Fruit fly (Drosophila melanogaster) whole organism, embryonic: ENCODE data around the gene CG32413.

Source experiments
- Adf1 ChIP-seq: fragments of 200-800 bp; sonication (Bioruptor generic); IDR thresholded peaks from 2 replicates; pipeline ENCODE4 v1.3.6; 2022; ENCODE audit warnings: missing biosample characterization, missing genetic modification characterization
- Bgb ChIP-seq: fragments of 200-800 bp; sonication (Bioruptor generic); IDR thresholded peaks from 2 replicates; pipeline ENCODE4 v1.3.6; 2022; ENCODE audit warnings: missing biosample characterization, missing genetic modification characterization; ENCODE audit not compliant: partially characterized antibody
- CG12299 ChIP-seq: fragments of 200-800 bp; sonication (Bioruptor generic); optimal IDR thresholded peaks from 2 replicates; lab custom pipeline; 2018; ENCODE audit warnings: missing biosample characterization, mild to moderate bottlenecking, missing genetic modification characterization
- CG12744 ChIP-seq: fragments of 200-800 bp; sonication (Bioruptor generic); optimal IDR thresholded peaks from 2 replicates; lab custom pipeline; 2016; ENCODE audit warnings: missing biosample characterization, missing genetic modification characterization
- CG13287 ChIP-seq: fragments of 200-800 bp; sonication (Bioruptor generic); IDR thresholded peaks from 2 replicates; pipeline ENCODE4 v1.3.6; 2022; ENCODE audit warnings: missing biosample characterization, missing genetic modification characterization; ENCODE audit not compliant: partially characterized antibody
- CG14050 ChIP-seq: fragments of 200-800 bp; sonication (Bioruptor generic); IDR thresholded peaks from 3 replicates; pipeline ENCODE4 v1.3.6; 2022; ENCODE audit warnings: missing biosample characterization, missing genetic modification characterization
- CG14710 ChIP-seq: fragments of 200-800 bp; sonication (Bioruptor generic); optimal IDR thresholded peaks from 3 replicates; lab custom pipeline; 2019; ENCODE audit warnings: missing biosample characterization, mild to moderate bottlenecking, missing genetic modification characterization, moderate library complexity
- CG15601 ChIP-seq: fragments of 200-800 bp; sonication (Bioruptor generic); optimal IDR thresholded peaks from 3 replicates; lab custom pipeline; 2019; ENCODE audit warnings: missing biosample characterization, mild to moderate bottlenecking, missing genetic modification characterization, moderate library complexity
- CG31365 ChIP-seq: fragments of 200-800 bp; sonication (Bioruptor generic); optimal IDR thresholded peaks from 2 replicates; lab custom pipeline; 2018; ENCODE audit warnings: missing biosample characterization, mild to moderate bottlenecking, missing genetic modification characterization
- CG3163 ChIP-seq: fragments of 200-800 bp; sonication (Bioruptor generic); optimal IDR thresholded peaks from 3 replicates; lab custom pipeline; 2016; ENCODE audit warnings: missing biosample characterization, missing genetic modification characterization
- CG34422 ChIP-seq: fragments of 200-800 bp; sonication (Bioruptor generic); IDR thresholded peaks from 3 replicates; pipeline ENCODE4 v1.3.6; 2022; ENCODE audit warnings: missing biosample characterization, missing genetic modification characterization
- CG42726 ChIP-seq: fragments of 200-800 bp; sonication (Bioruptor generic); IDR thresholded peaks from 2 replicates; pipeline ENCODE4 v1.3.6; 2022; ENCODE audit warnings: missing biosample characterization, missing genetic modification characterization; ENCODE audit not compliant: partially characterized antibody
- CG8290 ChIP-seq, 3 experiments: fragments of 200-800 bp; sonication (Bioruptor generic); optimal IDR thresholded peaks; 2 replicates each; lab custom pipeline; 2016 to 2019; ENCODE audit warnings: missing biosample characterization in 3 of 3, missing genetic modification characterization in 3 of 3, mild to moderate bottlenecking in 2 of 3, moderate library complexity in 1 of 3
- CTCF ChIP-seq: fragments of 200-800 bp; sonication (Bioruptor generic); optimal IDR thresholded peaks from 2 replicates; lab custom pipeline; 2017; ENCODE audit warnings: missing biosample characterization, mild to moderate bottlenecking, missing genetic modification characterization, moderate library complexity
- Dbx ChIP-seq: fragments of 200-800 bp; sonication (Bioruptor generic); IDR thresholded peaks from 3 replicates; pipeline ENCODE4 v1.3.6; 2022; ENCODE audit warnings: missing biosample characterization, missing genetic modification characterization
- Deaf1 ChIP-seq: fragments of 200-800 bp; optimal IDR thresholded peaks from 3 replicates; lab custom pipeline; 2019; ENCODE audit warnings: missing biosample characterization, mild to moderate bottlenecking, missing genetic modification characterization, moderate library complexity
- Doc3 ChIP-seq: fragments of 200-800 bp; sonication (Bioruptor generic); IDR thresholded peaks from 3 replicates; pipeline ENCODE4 v1.3.6; 2022; ENCODE audit warnings: missing biosample characterization, missing genetic modification characterization; ENCODE audit not compliant: partially characterized antibody
- Dref ChIP-seq: fragments of 200-800 bp; sonication (Bioruptor generic); IDR thresholded peaks from 2 replicates; pipeline ENCODE4 v1.3.6; 2022; ENCODE audit warnings: missing biosample characterization, missing genetic modification characterization
- Drgx ChIP-seq: fragments of 200-800 bp; sonication (Bioruptor generic); IDR thresholded peaks from 2 replicates; pipeline ENCODE4 v1.3.6; 2022; ENCODE audit warnings: missing biosample characterization, missing genetic modification characterization
- Jarid2 ChIP-seq: fragments of 200-800 bp; sonication (Bioruptor generic); optimal IDR thresholded peaks from 3 replicates; lab custom pipeline; 2017; ENCODE audit warnings: mild to moderate bottlenecking, missing biosample characterization, missing genetic modification reagents, missing genetic modification characterization
- MBD-R2 ChIP-seq: fragments of 200-800 bp; sonication (Bioruptor generic); IDR thresholded peaks from 2 replicates; pipeline ENCODE4 v1.3.6; 2022; ENCODE audit warnings: missing biosample characterization, missing genetic modification characterization
- Med ChIP-seq: fragments of 200-800 bp; sonication (Bioruptor generic); peaks from one replicate; lab custom pipeline; 2016; ENCODE audit warnings: missing biosample characterization, missing genetic modification characterization, mild to moderate bottlenecking, inconsistent platforms, moderate library complexity
- Nf-YA ChIP-seq: fragments of 200-800 bp; sonication (Bioruptor generic); IDR thresholded peaks from 2 replicates; pipeline ENCODE4 v1.3.6; 2022; ENCODE audit warnings: missing biosample characterization, missing genetic modification characterization
- Rfx ChIP-seq: fragments of 200-800 bp; sonication (Bioruptor generic); IDR thresholded peaks from 2 replicates; pipeline ENCODE4 v1.3.6; 2022; ENCODE audit warnings: missing biosample characterization, missing genetic modification characterization
- Trl ChIP-seq, 3 experiments: fragments of >200 bp in 2 of 3; fragments of 200-800 bp in 1 of 3; sonication (Bioruptor generic) in 1 of 3; optimal IDR thresholded peaks; 2 replicates in 1 of 3; 3 replicates in 2 of 3; lab custom pipeline; 2016 to 2017; ENCODE audit warnings: missing biosample characterization in 1 of 3, missing genetic modification characterization in 1 of 3
- Xbp1 ChIP-seq: fragments of 200-800 bp; sonication (Bioruptor generic); optimal IDR thresholded peaks from 3 replicates; lab custom pipeline; 2016; ENCODE audit warnings: missing biosample characterization, mild to moderate bottlenecking, missing genetic modification characterization
- ase ChIP-seq: fragments of 200-800 bp; sonication (Bioruptor generic); IDR thresholded peaks from 3 replicates; pipeline ENCODE4 v1.3.6; 2022; ENCODE audit warnings: missing biosample characterization, missing genetic modification characterization
- bbx ChIP-seq: fragments of 200-800 bp; sonication (Bioruptor generic); IDR thresholded peaks from 2 replicates; pipeline ENCODE4 v1.3.6; 2022; ENCODE audit warnings: missing biosample characterization, missing genetic modification characterization; ENCODE audit not compliant: partially characterized antibody
- cg ChIP-seq: fragments of 200-800 bp; sonication (Bioruptor generic); optimal IDR thresholded peaks from 3 replicates; lab custom pipeline; 2019; ENCODE audit warnings: missing biosample characterization, mild to moderate bottlenecking, missing genetic modification characterization, moderate library complexity
- chinmo ChIP-seq: fragments of 200-800 bp; sonication (Bioruptor generic); IDR thresholded peaks from 4 replicates; pipeline ENCODE4 v1.3.6; 2022; ENCODE audit warnings: missing biosample characterization, missing genetic modification characterization; ENCODE audit not compliant: partially characterized antibody
- ci ChIP-seq: fragments of 200-800 bp; sonication (Bioruptor generic); IDR thresholded peaks from 3 replicates; pipeline ENCODE4 v1.3.6; 2022; ENCODE audit warnings: missing biosample characterization, missing genetic modification characterization
- crol ChIP-seq: fragments of 200-800 bp; sonication (Bioruptor generic); IDR thresholded peaks from 2 replicates; pipeline ENCODE4 v1.3.6; 2022; ENCODE audit warnings: missing biosample characterization, missing genetic modification characterization
- ewg ChIP-seq: fragments of 200-800 bp; sonication (Bioruptor generic); optimal IDR thresholded peaks from 3 replicates; lab custom pipeline; 2017; ENCODE audit warnings: mild to moderate bottlenecking, missing biosample characterization, missing genetic modification reagents, missing genetic modification characterization
- kay ChIP-seq: fragments of 200-800 bp; sonication (Bioruptor generic); optimal IDR thresholded peaks from 2 replicates; lab custom pipeline; 2016; ENCODE audit warnings: missing biosample characterization, missing genetic modification characterization
- onecut ChIP-seq: fragments of 200-800 bp; sonication (Bioruptor generic); IDR thresholded peaks from 2 replicates; pipeline ENCODE4 v1.3.6; 2022; ENCODE audit warnings: missing biosample characterization, missing genetic modification characterization
- scrt ChIP-seq: fragments of 200-800 bp; sonication (Bioruptor generic); optimal IDR thresholded peaks from 2 replicates; lab custom pipeline; 2018; ENCODE audit warnings: missing biosample characterization, mild to moderate bottlenecking, missing genetic modification characterization, moderate library complexity
- sob ChIP-seq: fragments of 200-800 bp; sonication (Bioruptor generic); IDR thresholded peaks from 2 replicates; pipeline ENCODE4 v1.3.6; 2022; ENCODE audit warnings: missing biosample characterization, missing genetic modification characterization
- sr ChIP-seq: fragments of 200-800 bp; sonication (Bioruptor generic); IDR thresholded peaks from 3 replicates; pipeline ENCODE4 v1.3.6; 2022; ENCODE audit warnings: missing biosample characterization, missing genetic modification characterization
- unc-4 ChIP-seq: fragments of 200-800 bp; sonication (Bioruptor generic); IDR thresholded peaks from 2 replicates; pipeline ENCODE4 v1.3.6; 2022; ENCODE audit warnings: missing biosample characterization, missing genetic modification characterization; ENCODE audit not compliant: partially characterized antibody
- unpg ChIP-seq: fragments of 200-800 bp; sonication (Bioruptor generic); optimal IDR thresholded peaks from 3 replicates; lab custom pipeline; 2018; ENCODE audit warnings: missing biosample characterization, mild to moderate bottlenecking, missing genetic modification characterization, moderate library complexity
- vvl ChIP-seq: fragments of 200-800 bp; sonication (Bioruptor generic); IDR thresholded peaks from 2 replicates; pipeline ENCODE4 v1.3.6; 2022; ENCODE audit warnings: missing biosample characterization, missing genetic modification characterization

Gene CG32413

DNA sequence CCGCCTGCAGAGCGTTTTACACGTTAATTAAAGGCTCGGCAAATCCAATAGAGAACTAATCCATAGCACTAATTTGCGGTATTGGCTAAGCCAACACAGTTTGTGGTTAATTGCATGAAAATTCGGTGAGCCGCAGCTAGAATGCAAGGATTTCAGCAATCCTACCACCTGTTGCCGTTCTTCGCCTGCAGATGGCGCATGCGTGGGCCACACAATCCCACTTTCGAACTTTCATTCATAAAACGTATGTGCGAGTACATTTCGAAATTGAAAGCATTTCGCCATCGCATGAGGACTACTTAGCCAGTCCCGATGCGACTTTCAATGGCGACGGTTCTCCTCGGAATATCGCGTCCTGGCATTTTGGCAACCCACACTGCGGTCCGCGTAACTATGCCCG, 3.2 kb upstream of the CG32413 start, which contains the start of gene CG13288:
TSS of gene CG13288 (plus strand) at position 305 of the 400 bp plus-strand sequence.
- TF ChIP-seq CG15601 (tag; lab: Kevin White, UChicago) = peak; percentile 46
- TF ChIP-seq scrt = peak; percentile 91
- peak; percentile 61 for TF ChIP-seq ewg
- no peak for TF ChIP-seq CG14050 (GFP tag; lab: Robert Waterston, UW)
- no peak for TF ChIP-seq Xbp1 (GFP tag; lab: Kevin White, UChicago)
- TF ChIP-seq CTCF (GFP tag; lab: Kevin White, UChicago) = peak; percentile 72

DNA sequence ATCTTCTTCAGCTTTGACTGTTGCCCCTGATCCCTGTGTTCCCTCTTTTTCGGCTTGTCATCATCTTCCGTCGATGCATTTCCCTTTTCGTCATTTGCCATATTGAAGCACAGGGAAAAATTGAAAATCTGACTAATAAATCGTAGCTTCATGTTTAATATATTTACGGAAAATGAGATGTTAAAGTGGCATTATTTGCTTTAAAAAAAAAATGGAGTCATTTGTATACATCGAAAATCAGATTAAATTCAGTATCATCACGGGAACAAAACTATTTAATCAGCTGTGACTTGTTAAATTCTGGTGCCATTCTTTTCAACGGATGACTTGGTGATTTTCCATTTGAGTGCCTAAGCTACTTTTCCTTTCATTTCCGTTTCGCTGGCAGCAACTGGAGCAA, 2.7 kb upstream of the CG32413 start, which contains the start of gene CG10486:
TSS of gene CG10486 (minus strand) at position 101 of the 400 bp plus-strand sequence.
- TF ChIP-seq MBD-R2 (GFP tag; lab: Robert Waterston, UW) = no peak
- TF ChIP-seq, all 482 proteins: peak for 0

DNA sequence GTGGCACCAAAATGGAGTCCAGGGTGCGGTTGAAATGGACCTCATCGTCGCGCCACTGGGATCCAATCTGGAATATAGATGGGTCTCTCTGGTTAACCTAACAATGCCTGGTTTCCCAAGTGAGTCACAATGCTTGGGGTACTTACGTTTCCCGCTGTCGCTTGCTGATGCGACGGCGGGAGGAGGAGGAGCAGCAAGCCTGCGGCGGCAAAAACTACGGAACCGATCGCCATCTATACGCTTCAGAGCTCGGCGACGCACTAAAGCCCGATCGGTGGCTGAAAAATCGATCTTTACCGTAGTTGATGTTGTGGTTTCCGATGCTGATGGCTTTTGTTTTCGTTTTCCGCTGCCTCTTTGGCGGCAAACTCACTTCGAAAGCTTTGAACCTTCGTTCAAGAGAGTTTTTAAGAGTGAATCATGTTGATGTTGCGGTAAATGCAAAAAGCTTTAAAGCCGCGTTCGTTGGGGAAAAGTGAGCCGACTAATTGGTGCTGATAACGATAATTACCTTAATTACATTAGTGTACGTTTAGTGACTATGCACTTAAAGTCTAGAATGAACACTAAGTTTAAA, 1.6 kb downstream of the CG32413 start, which contains the start of gene QC:
TSS of gene QC (minus strand) at position 268 of the 577 bp plus-strand sequence.
- TF ChIP-seq Bgb (GFP tag; lab: Robert Waterston, UW) (peak; percentile 15; the same call in 1 of the 2 replicates), kay (peak; percentile 44), Dref (GFP tag; lab: Robert Waterston, UW) (0 out of 2 replicates have a peak, but pooled peaks have one; percentile 28), CG3163 (GFP tag; lab: Kevin White, UChicago) (peak; percentile 92), Rfx (GFP tag; lab: Robert Waterston, UW) (0 out of 2 replicates have a peak, but pooled peaks have one; percentile 11), Med (GFP tag; lab: Kevin White, UChicago) (peak; percentile 43), Dbx (GFP tag; lab: Robert Waterston, UW) (0 out of 3 replicates have a peak, but pooled peaks have one; percentile 23), cg (GFP tag; lab: Kevin White, UChicago) (no peak), chinmo (peak; percentile 83; the same call in 2 of the 4 replicates), unpg (GFP tag; lab: Kevin White, UChicago) (no peak), crol (GFP tag; lab: Robert Waterston, UW) (peak; percentile 79), CG8290 (GFP tag; optimal IDR thresholded peaks at IDR 0.05; lab: Kevin White, UChicago) (no peak), CG8290 (tag; optimal IDR thresholded peaks at IDR 0.05; lab: Kevin White, UChicago) (no peak), CG31365 (tag; lab: Kevin White, UChicago) (no peak), Drgx (GFP tag; lab: Robert Waterston, UW) (peak; percentile 29; the same call in 1 of the 2 replicates), CG12744 (no peak), Adf1 (peak; percentile 49), Nf-YA (GFP tag; lab: Robert Waterston, UW) (peak; percentile 29; the same call in 1 of the 2 replicates), Trl (optimal IDR thresholded peaks at IDR 0.05; lab: Kevin White, UChicago) (peak in 1 of 2 experiments; percentile 25), Trl (GFP tag; optimal IDR thresholded peaks at IDR 0.05; lab: Kevin White, UChicago) (no peak), CG42726 (GFP tag; lab: Robert Waterston, UW) (0 out of 2 replicates have a peak, but pooled peaks have one; percentile 9), bbx (GFP tag; lab: Robert Waterston, UW) (no peak), CG14710 (no peak), ase (GFP tag; lab: Robert Waterston, UW) (0 out of 3 replicates have a peak, but pooled peaks have one; percentile 20), sob (GFP tag; lab: Robert Waterston, UW) (peak; percentile 35; the same call in 1 of the 2 replicates), CG13287 (GFP tag; lab: Robert Waterston, UW) (peak; percentile 23; the same call in 1 of the 2 replicates), CG34422 (GFP tag; lab: Robert Waterston, UW) (peak; percentile 13; the same call in 1 of the 3 replicates), onecut (GFP tag; lab: Robert Waterston, UW) (peak; percentile 84), vvl (peak; percentile 45; the same call in 1 of the 2 replicates), Deaf1 (peak; percentile 91), unc-4 (GFP tag; lab: Robert Waterston, UW) (0 out of 2 replicates have a peak, but pooled peaks have one; percentile 17), Jarid2 (GFP tag; lab: Kevin White, UChicago) (peak; percentile 64), Doc3 (GFP tag; lab: Robert Waterston, UW) (no peak), ci (GFP tag; lab: Robert Waterston, UW) (peak; percentile 43; the same call in 1 of the 3 replicates), sr (GFP tag; lab: Robert Waterston, UW) (0 out of 3 replicates have a peak, but pooled peaks have one; percentile 5), CG12299 (tag; lab: Kevin White, UChicago) (no peak)
